Fruit fly (Drosophila melanogaster) whole organism, embryonic: ENCODE measurements around the gene Cby.

Experiments used
- Adf1 ChIP-seq: fragments of 200-800 bp; sonication (Bioruptor generic); IDR thresholded peaks from 2 replicates; pipeline ENCODE4 v1.3.6; 2022; ENCODE audit warnings: missing biosample characterization, missing genetic modification characterization
- Atf-2 ChIP-seq: fragments of 200-800 bp; sonication (Bioruptor generic); optimal IDR thresholded peaks from 2 replicates; lab custom pipeline; 2016; ENCODE audit warnings: missing biosample characterization, missing genetic modification characterization
- BEAF-32 ChIP-seq: fragments of 200-800 bp; sonication (Bioruptor generic); optimal IDR thresholded peaks from 3 replicates; lab custom pipeline; 2017; ENCODE audit warnings: missing biosample characterization, missing genetic modification characterization, mild to moderate bottlenecking, moderate library complexity, missing genetic modification reagents
- Bteb2 ChIP-seq: fragments of 200-800 bp; sonication (Bioruptor generic); optimal IDR thresholded peaks from 2 replicates; lab custom pipeline; 2016; ENCODE audit warnings: missing biosample characterization, missing genetic modification characterization
- CG10321 ChIP-seq: fragments of 200-800 bp; sonication (Bioruptor generic); IDR thresholded peaks from 2 replicates; pipeline ENCODE4 v1.3.6; 2022; ENCODE audit warnings: missing biosample characterization, missing genetic modification characterization
- CG10462 ChIP-seq: fragments of 200-800 bp; sonication (Bioruptor generic); optimal IDR thresholded peaks from 2 replicates; lab custom pipeline; 2016; ENCODE audit warnings: missing biosample characterization, missing genetic modification characterization
- CG11696 ChIP-seq: fragments of 200-800 bp; sonication (Bioruptor generic); IDR thresholded peaks from 2 replicates; pipeline ENCODE4 v1.3.6; 2022; ENCODE audit warnings: missing biosample characterization, missing genetic modification characterization
- CG12942 ChIP-seq: fragments of 200-800 bp; sonication (Bioruptor generic); optimal IDR thresholded peaks from 3 replicates; lab custom pipeline; 2016; ENCODE audit warnings: missing biosample characterization, missing genetic modification characterization
- CG14050 ChIP-seq: fragments of 200-800 bp; sonication (Bioruptor generic); IDR thresholded peaks from 3 replicates; pipeline ENCODE4 v1.3.6; 2022; ENCODE audit warnings: missing biosample characterization, missing genetic modification characterization
- CG15696 ChIP-seq: fragments of 200-800 bp; sonication (Bioruptor generic); optimal IDR thresholded peaks from 2 replicates; lab custom pipeline; 2019; ENCODE audit warnings: missing biosample characterization, mild to moderate bottlenecking, missing genetic modification characterization, moderate library complexity
- CG17361 ChIP-seq: fragments of 200-800 bp; sonication (Bioruptor generic); IDR thresholded peaks from 3 replicates; pipeline ENCODE4 v1.3.6; 2022; ENCODE audit warnings: missing biosample characterization, missing genetic modification characterization
- CG17568 ChIP-seq: fragments of 200-800 bp; sonication (Bioruptor generic); optimal IDR thresholded peaks from 2 replicates; lab custom pipeline; 2018; ENCODE audit warnings: missing biosample characterization, mild to moderate bottlenecking, missing genetic modification characterization, moderate library complexity
- CG17912 ChIP-seq: fragments of 200-800 bp; sonication (Bioruptor generic); optimal IDR thresholded peaks from 2 replicates; lab custom pipeline; 2018; ENCODE audit warnings: missing biosample characterization, mild to moderate bottlenecking, missing genetic modification characterization
- CG1792 ChIP-seq: fragments of 200-800 bp; sonication (Bioruptor generic); optimal IDR thresholded peaks from 2 replicates; lab custom pipeline; 2016; ENCODE audit warnings: missing biosample characterization, missing genetic modification characterization
- CG2199 ChIP-seq: fragments of 200-800 bp; sonication (Bioruptor generic); IDR thresholded peaks from 3 replicates; pipeline ENCODE4 v1.3.6; 2022; ENCODE audit warnings: missing biosample characterization, missing genetic modification characterization
- CG3847 ChIP-seq: fragments of 200-800 bp; sonication (Bioruptor generic); IDR thresholded peaks from 2 replicates; pipeline ENCODE4 v1.3.6; 2022; ENCODE audit warnings: missing biosample characterization, missing genetic modification characterization
- CG4360 ChIP-seq: fragments of 200-800 bp; sonication (Bioruptor generic); IDR thresholded peaks from 2 replicates; pipeline ENCODE4 v1.3.6; 2022; ENCODE audit warnings: missing biosample characterization, missing genetic modification characterization
- CG4424 ChIP-seq: fragments of 200-800 bp; sonication (Bioruptor generic); optimal IDR thresholded peaks from 3 replicates; lab custom pipeline; 2016; ENCODE audit warnings: missing biosample characterization, missing genetic modification characterization
- CG5953 ChIP-seq: fragments of 200-800 bp; sonication (Bioruptor generic); IDR thresholded peaks from 2 replicates; pipeline ENCODE4 v1.3.6; 2022; ENCODE audit warnings: missing biosample characterization, missing genetic modification characterization
- CG6272 ChIP-seq: fragments of 200-800 bp; sonication (Bioruptor generic); IDR thresholded peaks from 2 replicates; pipeline ENCODE4 v1.3.6; 2022; ENCODE audit warnings: missing biosample characterization, missing genetic modification characterization
- CG7357 ChIP-seq: fragments of 200-800 bp; sonication (Bioruptor generic); IDR thresholded peaks from 3 replicates; pipeline ENCODE4 v1.3.6; 2022; ENCODE audit warnings: missing biosample characterization, missing genetic modification characterization
- CG9932 ChIP-seq: fragments of 200-800 bp; sonication (Bioruptor generic); IDR thresholded peaks from 2 replicates; pipeline ENCODE4 v1.3.6; 2022; ENCODE audit warnings: missing biosample characterization, missing genetic modification characterization
- Chrac-16 ChIP-seq: fragments of 200-800 bp; sonication (Bioruptor generic); optimal IDR thresholded peaks from 3 replicates; lab custom pipeline; 2016; ENCODE audit warnings: missing biosample characterization, missing genetic modification characterization
- CoRest ChIP-seq: fragments of 200-800 bp; sonication (Bioruptor generic); optimal IDR thresholded peaks from 3 replicates; lab custom pipeline; 2018; ENCODE audit warnings: missing biosample characterization, mild to moderate bottlenecking, missing genetic modification characterization, moderate library complexity
- CrebB ChIP-seq: fragments of 200-800 bp; sonication (Bioruptor generic); optimal IDR thresholded peaks from 3 replicates; lab custom pipeline; 2018; ENCODE audit warnings: missing biosample characterization, mild to moderate bottlenecking, missing genetic modification characterization
- D19A ChIP-seq: fragments of 200-800 bp; optimal IDR thresholded peaks from 3 replicates; lab custom pipeline; 2019; ENCODE audit warnings: missing biosample characterization, mild to moderate bottlenecking, missing genetic modification characterization, moderate library complexity
- Dek ChIP-seq: fragments of 200-800 bp; sonication (Bioruptor generic); optimal IDR thresholded peaks from 3 replicates; lab custom pipeline; 2019; ENCODE audit warnings: missing biosample characterization, mild to moderate bottlenecking, missing genetic modification characterization, moderate library complexity
- Hmr ChIP-seq: fragments of 200-800 bp; sonication (Bioruptor generic); optimal IDR thresholded peaks from 3 replicates; lab custom pipeline; 2017; ENCODE audit warnings: mild to moderate bottlenecking, missing biosample characterization, missing genetic modification reagents, missing genetic modification characterization
- Hr39 ChIP-seq: fragments of >200 bp; optimal IDR thresholded peaks from 2 replicates; lab custom pipeline; 2017
- NC2β ChIP-seq: fragments of 200-800 bp; sonication (Bioruptor generic); optimal IDR thresholded peaks from 2 replicates; lab custom pipeline; 2016; ENCODE audit warnings: missing biosample characterization, missing genetic modification characterization
- Scr ChIP-seq: fragments of 200-800 bp; sonication (Bioruptor generic); IDR thresholded peaks from 2 replicates; pipeline ENCODE4 v1.3.6; 2022; ENCODE audit warnings: missing biosample characterization, missing genetic modification characterization; ENCODE audit not compliant: partially characterized antibody
- Sox100B ChIP-seq: fragments of 200-800 bp; sonication (Bioruptor generic); optimal IDR thresholded peaks from 3 replicates; lab custom pipeline; 2018; ENCODE audit warnings: missing biosample characterization, mild to moderate bottlenecking, missing genetic modification characterization
- Spps ChIP-seq: fragments of 200-800 bp; sonication (Bioruptor generic); optimal IDR thresholded peaks from 2 replicates; lab custom pipeline; 2018; ENCODE audit warnings: missing biosample characterization, mild to moderate bottlenecking, missing genetic modification characterization
- Sry-β ChIP-seq: fragments of 200-800 bp; sonication (Bioruptor generic); optimal IDR thresholded peaks from 2 replicates; lab custom pipeline; 2018; ENCODE audit warnings: missing biosample characterization, mild to moderate bottlenecking, missing genetic modification characterization, moderate library complexity
- Xbp1 ChIP-seq: fragments of 200-800 bp; sonication (Bioruptor generic); optimal IDR thresholded peaks from 3 replicates; lab custom pipeline; 2016; ENCODE audit warnings: missing biosample characterization, mild to moderate bottlenecking, missing genetic modification characterization
- ac ChIP-seq: fragments of 200-800 bp; sonication (Bioruptor generic); optimal IDR thresholded peaks from 3 replicates; lab custom pipeline; 2017; ENCODE audit warnings: missing biosample characterization, mild to moderate bottlenecking, missing genetic modification characterization
- cg ChIP-seq: fragments of 200-800 bp; sonication (Bioruptor generic); optimal IDR thresholded peaks from 3 replicates; lab custom pipeline; 2019; ENCODE audit warnings: missing biosample characterization, mild to moderate bottlenecking, missing genetic modification characterization, moderate library complexity
- chif ChIP-seq, 2 experiments: fragments of 200-800 bp; sonication (Bioruptor generic); optimal IDR thresholded peaks; 3 replicates each; lab custom pipeline; 2016; ENCODE audit warnings: missing biosample characterization in 2 of 2, missing genetic modification characterization in 2 of 2
- chinmo ChIP-seq: fragments of 200-800 bp; sonication (Bioruptor generic); IDR thresholded peaks from 4 replicates; pipeline ENCODE4 v1.3.6; 2022; ENCODE audit warnings: missing biosample characterization, missing genetic modification characterization; ENCODE audit not compliant: partially characterized antibody
- ftz-f1 ChIP-seq: fragments of 200-800 bp; sonication (Bioruptor generic); optimal IDR thresholded peaks from 2 replicates; lab custom pipeline; 2016; ENCODE audit warnings: missing biosample characterization, missing genetic modification characterization
- hkb ChIP-seq, 2 experiments: fragments of 200-800 bp in 1 of 2; fragments of >200 bp in 1 of 2; sonication (Bioruptor generic) in 1 of 2; IDR thresholded peaks in 1 of 2; optimal IDR thresholded peaks in 1 of 2; 2 replicates each; pipeline versions ENCODE4 v1.3.6 to Lab custom; 2017 to 2022; ENCODE audit warnings: missing biosample characterization in 1 of 2, missing genetic modification characterization in 1 of 2
- hth ChIP-seq: fragments of >200 bp; optimal IDR thresholded peaks from 2 replicates; lab custom pipeline; 2017; ENCODE audit warnings: inconsistent platforms
- jing ChIP-seq: fragments of 200-800 bp; sonication (Bioruptor generic); optimal IDR thresholded peaks from 2 replicates; lab custom pipeline; 2018; ENCODE audit warnings: missing biosample characterization, mild to moderate bottlenecking, missing genetic modification characterization
- kni ChIP-seq: fragments of 200-800 bp; sonication (Bioruptor generic); optimal IDR thresholded peaks from 3 replicates; lab custom pipeline; 2017; ENCODE audit warnings: mild to moderate bottlenecking, missing biosample characterization, missing genetic modification reagents, missing genetic modification characterization
- lola ChIP-seq, 3 experiments: fragments of >200 bp in 2 of 3; fragments of 200-800 bp in 1 of 3; sonication (Bioruptor generic) in 1 of 3; optimal IDR thresholded peaks; 2 replicates each; lab custom pipeline; 2017 to 2019; ENCODE audit warnings: missing biosample characterization in 3 of 3, missing genetic modification characterization in 3 of 3, mild to moderate bottlenecking in 1 of 3, moderate library complexity in 1 of 3
- mld ChIP-seq: fragments of 200-800 bp; sonication (Bioruptor generic); IDR thresholded peaks from 3 replicates; pipeline ENCODE4 v1.3.6; 2022; ENCODE audit warnings: missing biosample characterization, missing genetic modification characterization; ENCODE audit not compliant: partially characterized antibody
- pan ChIP-seq, 4 experiments: fragments of >200 bp in 3 of 4; fragments of 200-800 bp in 1 of 4; sonication (Bioruptor generic) in 1 of 4; optimal IDR thresholded peaks in 3 of 4; IDR thresholded peaks in 1 of 4; 2 replicates each; pipeline versions ENCODE4 v1.3.6 to Lab custom; 2017 to 2022; ENCODE audit warnings: missing biosample characterization in 2 of 4, missing genetic modification characterization in 2 of 4, mixed read lengths in 1 of 4
- pita ChIP-seq: fragments of 200-800 bp; sonication (Bioruptor generic); optimal IDR thresholded peaks from 2 replicates; lab custom pipeline; 2017; ENCODE audit warnings: missing biosample characterization, mild to moderate bottlenecking, missing genetic modification characterization
- seq ChIP-seq: fragments of 200-800 bp; sonication (Bioruptor generic); IDR thresholded peaks from 2 replicates; pipeline ENCODE4 v1.3.6; 2022; ENCODE audit warnings: missing biosample characterization, missing genetic modification characterization
- trem ChIP-seq: fragments of 200-800 bp; optimal IDR thresholded peaks from 3 replicates; lab custom pipeline; 2019; ENCODE audit warnings: missing biosample characterization, mild to moderate bottlenecking, missing genetic modification characterization, moderate library complexity
- tup ChIP-seq: fragments of 200-800 bp; sonication (Bioruptor generic); optimal IDR thresholded peaks from 2 replicates; lab custom pipeline; 2016; ENCODE audit warnings: missing biosample characterization, mild to moderate bottlenecking, missing genetic modification characterization, moderate library complexity

Gene Cby

DNA sequence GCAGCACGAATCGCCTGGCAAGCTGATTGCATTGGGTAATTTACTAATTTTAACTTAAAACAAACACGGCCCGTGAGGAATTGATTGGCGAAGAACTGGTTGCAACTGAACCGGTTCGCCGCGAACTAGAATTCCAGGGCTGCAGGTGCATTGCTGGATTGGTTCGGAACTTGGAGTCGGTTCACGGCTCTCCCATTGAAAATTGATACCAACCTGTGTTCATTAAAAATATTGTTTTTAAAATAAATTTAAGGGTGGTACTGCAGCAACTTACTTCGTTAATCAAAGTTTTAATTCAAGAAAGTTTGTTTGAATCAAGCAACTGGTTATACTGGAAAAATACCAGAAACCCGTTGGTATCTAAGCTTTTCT, 45.3 kb upstream of the Cby start, which contains the start of gene CASK (continued):
- TF ChIP-seq CG17568 (GFP tag; lab: Kevin White, UChicago) (no peak), NC2β (GFP tag; lab: Kevin White, UChicago) (peak; percentile 37), jing (GFP tag; lab: Kevin White, UChicago) (no peak), Adf1 (GFP tag; lab: Robert Waterston, UW) (no peak), CG3847 (GFP tag; lab: Robert Waterston, UW) (0 out of 2 replicates have a peak, but pooled peaks have one; percentile 11), BEAF-32 (GFP tag; lab: Kevin White, UChicago) (peak; percentile 55), CoRest (tag; lab: Kevin White, UChicago) (peak; percentile 43), CG15696 (tag; lab: Kevin White, UChicago) (no peak), Sry-β (GFP tag; lab: Kevin White, UChicago) (no peak), CG4424 (no peak), hth (no peak), chinmo (GFP tag; lab: Robert Waterston, UW) (no peak), CrebB (no peak), D19A (tag; lab: Kevin White, UChicago) (no peak), Hr39 (lab: Kevin White, UChicago) (no peak), Sox100B (GFP tag; lab: Kevin White, UChicago) (no peak), CG10462 (GFP tag; lab: Kevin White, UChicago) (no peak), CG5953 (GFP tag; lab: Robert Waterston, UW) (no peak), seq (no peak), pan (optimal IDR thresholded peaks at IDR 0.05; lab: Kevin White, UChicago) (no peak), pan (GFP tag; optimal IDR thresholded peaks at IDR 0.05 in 1 of 2, IDR thresholded peaks at IDR 0.05 in 1 of 2) (no peak), Spps (tag; lab: Kevin White, UChicago) (no peak), chif (GFP tag; optimal IDR thresholded peaks at IDR 0.05; lab: Kevin White, UChicago) (peak in 1 of 2 experiments; percentile 9), CG4360 (GFP tag; lab: Robert Waterston, UW) (no peak), ftz-f1 (GFP tag; lab: Kevin White, UChicago) (no peak), CG14050 (GFP tag; lab: Robert Waterston, UW) (no peak), Atf-2 (no peak), CG17912 (GFP tag; lab: Kevin White, UChicago) (no peak), lola (GFP tag; optimal IDR thresholded peaks at IDR 0.05; lab: Kevin White, UChicago) (no peak), CG10321 (GFP tag; lab: Robert Waterston, UW) (no peak), CG7357 (GFP tag; lab: Robert Waterston, UW) (no peak), CG1792 (GFP tag; lab: Kevin White, UChicago) (no peak), trem (tag; lab: Kevin White, UChicago) (peak; percentile 33), CG12942 (GFP tag; lab: Kevin White, UChicago) (no peak), Chrac-16 (no peak), tup (no peak), hkb (optimal IDR thresholded peaks at IDR 0.05; lab: Kevin White, UChicago) (peak; percentile 57), hkb (GFP tag; IDR thresholded peaks at IDR 0.05; lab: Robert Waterston, UW) (no peak), CG2199 (GFP tag; lab: Robert Waterston, UW) (no peak), CG9932 (0 out of 2 replicates have a peak, but pooled peaks have one; percentile 29), pita (GFP tag; lab: Kevin White, UChicago) (peak; percentile 33), Bteb2 (GFP tag; lab: Kevin White, UChicago) (no peak), mld (GFP tag; lab: Robert Waterston, UW) (no peak), CG11696 (GFP tag; lab: Robert Waterston, UW) (no peak), CG6272 (GFP tag; lab: Robert Waterston, UW) (no peak), Scr (GFP tag; lab: Robert Waterston, UW) (no peak; the same call in none of the 2 replicates), Hmr (GFP tag; lab: Kevin White, UChicago) (peak; percentile 20), CG17361 (GFP tag; lab: Robert Waterston, UW) (peak; percentile 16; the same call in 1 of the 3 replicates), kni (GFP tag; lab: Kevin White, UChicago) (peak; percentile 9), Dek (peak; percentile 17), ac (GFP tag; lab: Kevin White, UChicago) (no peak), Xbp1 (GFP tag; lab: Kevin White, UChicago) (peak; percentile 30), cg (GFP tag; lab: Kevin White, UChicago) (peak; percentile 67)
